Worm (Caenorhabditis elegans) whole organism, midembryonic: ENCODE measurements around the gene bicd-1.

Experiments used
- T22C8.4 ChIP-seq: fragments of 200-800 bp; sonication (Bioruptor generic); IDR thresholded peaks from 2 replicates; pipeline ENCODE4 v1.3.6; 2022; ENCODE audit warnings: missing genetic modification characterization, missing compliant biosample characterization
- flt-1 ChIP-seq: fragments of 200-800 bp; sonication (Bioruptor generic); IDR thresholded peaks from 2 replicates; pipeline ENCODE4 v1.3.6; 2022; ENCODE audit warnings: missing genetic modification characterization, missing compliant biosample characterization
- klf-2 ChIP-seq: fragments of 200-800 bp; sonication (Bioruptor generic); conservative IDR thresholded peaks from 2 replicates; pipeline ENCODE4 v1.3.6; 2022; ENCODE audit warnings: missing genetic modification reagents, missing genetic modification characterization, missing compliant biosample characterization

- TF ChIP-seq T22C8.4 (GFP tag; lab: Robert Waterston, UW) (no peak), klf-2 (GFP tag; lab: Robert Waterston, UW) (no peak), flt-1 (no peak)
Observed at ce11 chrIV:6535908-6536307, 36.2 kb downstream of the bicd-1 start, which contains the start of gene C01G5.3.
